Fruit fly (Drosophila melanogaster) whole organism, pupa: ENCODE measurements around the gene CG17660.
A peak's percentile ranks its signal among the peaks of the same experiment; 100 is the strongest.

Source experiments
- CG10348 ChIP-seq: fragments of 200-800 bp; sonication (Bioruptor generic); IDR thresholded peaks from 2 replicates; pipeline ENCODE4 v1.3.6; 2022; ENCODE audit warnings: missing biosample characterization, missing genetic modification characterization
- CG12605 ChIP-seq: fragments of 200-800 bp; sonication (Bioruptor generic); IDR thresholded peaks from 2 replicates; pipeline ENCODE4 v1.3.6; 2022; ENCODE audit warnings: missing biosample characterization, missing genetic modification characterization
- CG15710 ChIP-seq: fragments of 200-800 bp; sonication (Bioruptor generic); optimal IDR thresholded peaks from 2 replicates; lab custom pipeline; 2018; ENCODE audit warnings: missing biosample characterization, mild to moderate bottlenecking, missing genetic modification characterization, moderate library complexity
- CG32121 ChIP-seq: fragments of 200-800 bp; sonication (Bioruptor generic); IDR thresholded peaks from 2 replicates; pipeline ENCODE4 v1.3.6; 2022; ENCODE audit warnings: missing biosample characterization, missing genetic modification characterization
- CG8159 ChIP-seq: fragments of 200-800 bp; sonication (Bioruptor generic); optimal IDR thresholded peaks from 3 replicates; lab custom pipeline; 2018; ENCODE audit warnings: missing biosample characterization, mild to moderate bottlenecking, missing genetic modification characterization, moderate library complexity
- CG8301 ChIP-seq: fragments of 200-800 bp; sonication (Bioruptor generic); optimal IDR thresholded peaks from 2 replicates; lab custom pipeline; 2018; ENCODE audit warnings: missing biosample characterization, mild to moderate bottlenecking, missing genetic modification characterization
- D1 ChIP-seq: fragments of 200-800 bp; sonication (Bioruptor generic); optimal IDR thresholded peaks from 2 replicates; lab custom pipeline; 2018; ENCODE audit warnings: missing biosample characterization, mild to moderate bottlenecking, missing genetic modification characterization, moderate library complexity
- EcR ChIP-seq: fragments of 200-800 bp; sonication (Bioruptor generic); optimal IDR thresholded peaks from 3 replicates; lab custom pipeline; 2019; ENCODE audit warnings: missing biosample characterization, missing genetic modification characterization, mild to moderate bottlenecking, moderate library complexity, missing genetic modification reagents
- Ets98B ChIP-seq: fragments of 200-800 bp; sonication (Bioruptor generic); IDR thresholded peaks from 2 replicates; pipeline ENCODE4 v1.3.6; 2022; ENCODE audit warnings: missing biosample characterization, missing genetic modification characterization
- Pif1A ChIP-seq: fragments of 200-800 bp; sonication (Bioruptor generic); optimal IDR thresholded peaks from 3 replicates; lab custom pipeline; 2016; ENCODE audit warnings: missing biosample characterization, missing genetic modification characterization
- Snoo ChIP-seq: fragments of 200-800 bp; sonication (Bioruptor generic); optimal IDR thresholded peaks from 3 replicates; lab custom pipeline; 2017; ENCODE audit warnings: missing biosample characterization, mild to moderate bottlenecking, missing genetic modification characterization, inconsistent platforms
- fd96Ca ChIP-seq: fragments of 200-800 bp; sonication (Bioruptor generic); IDR thresholded peaks from 3 replicates; pipeline ENCODE4 v1.3.6; 2022; ENCODE audit warnings: missing biosample characterization, missing genetic modification characterization
- rn ChIP-seq: fragments of 200-800 bp; sonication (Bioruptor generic); IDR thresholded peaks from 2 replicates; pipeline ENCODE4 v1.3.6; 2022; ENCODE audit warnings: missing biosample characterization, missing genetic modification characterization

dm6 chr2L:1738054-1738453 is 27.8 kb upstream of the CG17660 start:
- TF ChIP-seq Ets98B (GFP tag; lab: Robert Waterston, UW) (no peak), EcR (GFP tag; lab: Kevin White, UChicago) (no peak), CG8301 (peak; percentile 75), fd96Ca (GFP tag; lab: Robert Waterston, UW) (no peak), CG10348 (GFP tag; lab: Robert Waterston, UW) (no peak), rn (no peak), CG8159 (tag; lab: Kevin White, UChicago) (no peak), Pif1A (GFP tag; lab: Kevin White, UChicago) (peak; percentile 40), CG32121 (GFP tag; lab: Robert Waterston, UW) (no peak), Snoo (tag; lab: Kevin White, UChicago) (no peak), CG15710 (tag; lab: Kevin White, UChicago) (no peak), CG12605 (no peak), D1 (no peak)
